Fruit fly (Drosophila melanogaster): ENCODE results near the gene CG31274.
A peak's percentile ranks its signal among the peaks of the same experiment; 100 is the strongest.
"Not testable (repeated sequence)": the region's sequence is repeated elsewhere in the genome, so short reads cannot be mapped to it uniquely, and the experiment has no call there.

The CG31274 gene

dm6 chr3R:16992716-16993115 is at the start of gene CG31274:
Gene CG31274 (plus strand): TSS chr3R:16993016.
- TF ChIP-seq Opbp (GFP tag; IDR thresholded peaks at IDR 0.05; ENCODE audit: partially characterized antibody); dimm (GFP tag; IDR thresholded peaks at IDR 0.05); luna (GFP tag; optimal IDR thresholded peaks at IDR 0.05): not testable (repeated sequence)

- no peak for TF ChIP-seq sob (GFP tag; IDR thresholded peaks at IDR 0.05)
- TF ChIP-seq CG10209 (GFP tag; optimal IDR thresholded peaks at IDR 0.05): no peak
- no peak for TF ChIP-seq ap (GFP tag; IDR thresholded peaks at IDR 0.05)
- TF ChIP-seq sqz (GFP tag; optimal IDR thresholded peaks at IDR 0.05): peak; percentile 61
- TF ChIP-seq CG32772 (GFP tag; IDR thresholded peaks at IDR 0.05): peak; percentile 75
- TF ChIP-seq croc (GFP tag; conservative IDR thresholded peaks at IDR 0.05): no peak
- no peak for TF ChIP-seq bab2 (GFP tag; optimal IDR thresholded peaks at IDR 0.05)
- TF ChIP-seq CG9817 (tag; optimal IDR thresholded peaks at IDR 0.05): no peak
- peak; percentile 7 for TF ChIP-seq CG10543 (GFP tag; optimal IDR thresholded peaks at IDR 0.05)
- TF ChIP-seq otp (GFP tag; IDR thresholded peaks at IDR 0.05): 0 out of 3 replicates have a peak, but pooled peaks have one; percentile 18
- TF ChIP-seq Abd-B (GFP tag; optimal IDR thresholded peaks at IDR 0.05): peak; percentile 85
- no peak for TF ChIP-seq lilli (GFP tag; optimal IDR thresholded peaks at IDR 0.05)
- TF ChIP-seq Deaf1 (tag; optimal IDR thresholded peaks at IDR 0.05): peak; percentile 88
- no peak for TF ChIP-seq Dfd (GFP tag; optimal IDR thresholded peaks at IDR 0.05)
- peak; percentile 89 for TF ChIP-seq crol (GFP tag; IDR thresholded peaks at IDR 0.05)
Observed at dm6 chr3R:16944267-16944666, 48.5 kb upstream of the CG31274 start.

- peak; percentile 42; the same call in 1 of the 2 replicates for TF ChIP-seq CG13287 (GFP tag; IDR thresholded peaks at IDR 0.05; ENCODE audit: partially characterized antibody)
- TF ChIP-seq CG7963 (GFP tag; IDR thresholded peaks at IDR 0.05; ENCODE audit: partially characterized antibody): peak; percentile 27; the same call in 2 of the 3 replicates
- no peak for TF ChIP-seq CG11696 (GFP tag; IDR thresholded peaks at IDR 0.05)
- TF ChIP-seq trem (tag; optimal IDR thresholded peaks at IDR 0.05): peak; percentile 45
- TF ChIP-seq tna (GFP tag; IDR thresholded peaks at IDR 0.05; ENCODE audit: partially characterized antibody): peak; percentile 48
- peak; percentile 8 for TF ChIP-seq slp2 (GFP tag; optimal IDR thresholded peaks at IDR 0.05)
- TF ChIP-seq bbx (GFP tag; IDR thresholded peaks at IDR 0.05; ENCODE audit: partially characterized antibody): peak; percentile 54; the same call in 1 of the 2 replicates
- peak; percentile 73; the same call in 2 of the 3 replicates for TF ChIP-seq sr (GFP tag; IDR thresholded peaks at IDR 0.05)
- 0 out of 2 replicates have a peak, but pooled peaks have one; percentile 35 for TF ChIP-seq E2f1 (GFP tag; IDR thresholded peaks at IDR 0.05)
- TF ChIP-seq CG14667 (GFP tag; IDR thresholded peaks at IDR 0.05): 0 out of 2 replicates have a peak, but pooled peaks have one; percentile 19
- TF ChIP-seq phol (tag; optimal IDR thresholded peaks at IDR 0.05): peak; percentile 99
- TF ChIP-seq repo (GFP tag; optimal IDR thresholded peaks at IDR 0.05): peak; percentile 20
- TF ChIP-seq tll (GFP tag; optimal IDR thresholded peaks at IDR 0.05): peak in 1 of 2 experiments; percentile 32
- peak; percentile 20; the same call in 1 of the 2 replicates for TF ChIP-seq amos (GFP tag; IDR thresholded peaks at IDR 0.05; ENCODE audit: partially characterized antibody)
- peak; percentile 43 for TF ChIP-seq CG17328 (GFP tag; IDR thresholded peaks at IDR 0.05)
- peak; percentile 30; the same call in 1 of the 2 replicates for TF ChIP-seq stc (GFP tag; IDR thresholded peaks at IDR 0.05)
- no peak for TF ChIP-seq Dad (GFP tag; optimal IDR thresholded peaks at IDR 0.05)
- 0 out of 2 replicates have a peak, but pooled peaks have one; percentile 30 for TF ChIP-seq Ada2b (GFP tag; IDR thresholded peaks at IDR 0.05)
- TF ChIP-seq ken (GFP tag; IDR thresholded peaks at IDR 0.05): peak; percentile 59; the same call in 1 of the 3 replicates
- 0 out of 3 replicates have a peak, but pooled peaks have one; percentile 18 for TF ChIP-seq CG7357 (GFP tag; IDR thresholded peaks at IDR 0.05)
- TF ChIP-seq nmo (GFP tag; optimal IDR thresholded peaks at IDR 0.05): peak; percentile 59
- TF ChIP-seq Rx (GFP tag; IDR thresholded peaks at IDR 0.05): 0 out of 2 replicates have a peak, but pooled peaks have one; percentile 6
- TF ChIP-seq vvl (GFP tag; IDR thresholded peaks at IDR 0.05): peak; percentile 76
- peak; percentile 41 for TF ChIP-seq pho (GFP tag; optimal IDR thresholded peaks at IDR 0.05)
- TF ChIP-seq Rfx (GFP tag; IDR thresholded peaks at IDR 0.05): peak; percentile 56
- TF ChIP-seq oc (tag; optimal IDR thresholded peaks at IDR 0.05): peak; percentile 34
- peak; percentile 32 for TF ChIP-seq jumu (GFP tag; optimal IDR thresholded peaks at IDR 0.05)
- TF ChIP-seq CG17361 (GFP tag; IDR thresholded peaks at IDR 0.05): no peak
- no peak for TF ChIP-seq CG5180 (GFP tag; optimal IDR thresholded peaks at IDR 0.05)
- no peak for TF ChIP-seq grau (tag; optimal IDR thresholded peaks at IDR 0.05)
Observed at dm6 chr3R:16948667-16949066, 44.1 kb upstream of the CG31274 start.
